Worm (Caenorhabditis elegans): ENCODE data around the gene T23B5.6.
"Not testable (repeated sequence)": the region's sequence is repeated elsewhere in the genome, so short reads cannot be mapped to it uniquely, and the experiment has no call there.

The T23B5.6 gene

ce11 chrIV:12677137-12677536 is at the start of gene T23B5.6:
Gene T23B5.6, minus strand, starts transcription at chrIV:12677237.
- TF ChIP-seq klf-2 (GFP tag; conservative IDR thresholded peaks at IDR 0.05); med-1 (GFP tag; optimal IDR thresholded peaks at IDR 0.05; ENCODE audit: insufficient read depth); cog-1 (tag; optimal IDR thresholded peaks at IDR 0.05): not testable (repeated sequence)

DNA sequence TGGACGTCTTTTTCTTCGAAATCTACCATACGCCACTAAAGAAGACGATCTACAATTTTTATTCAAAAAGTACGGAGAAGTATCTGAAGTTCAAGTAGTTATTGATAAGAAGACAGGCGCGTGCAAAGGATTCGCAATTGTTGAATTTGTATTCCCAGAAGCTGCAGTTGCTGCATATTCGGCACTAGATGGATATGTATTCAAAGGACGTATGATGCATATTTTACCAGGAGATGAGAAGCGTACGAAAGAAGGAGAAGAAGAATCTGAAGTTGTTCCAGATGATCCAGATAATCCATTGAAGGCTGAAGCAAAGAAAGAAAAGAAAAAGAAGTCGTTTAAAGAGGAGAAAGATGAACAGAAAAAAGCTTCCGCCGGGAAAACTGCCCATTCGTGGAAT is 48.9 kb upstream of the T23B5.6 start:
- TF ChIP-seq klf-2 (GFP tag; conservative IDR thresholded peaks at IDR 0.05): no peak
- TF ChIP-seq med-1 (GFP tag; optimal IDR thresholded peaks at IDR 0.05; ENCODE audit: insufficient read depth): no peak
- TF ChIP-seq cog-1 (tag; optimal IDR thresholded peaks at IDR 0.05): no peak
- no peak for TF ChIP-seq flt-1 (GFP tag; IDR thresholded peaks at IDR 0.05)
- TF ChIP-seq ref-1 (GFP tag; conservative IDR thresholded peaks at IDR 0.05): no peak
- TF ChIP-seq T22C8.4 (GFP tag; IDR thresholded peaks at IDR 0.05): no peak
- TF ChIP-seq tab-1 (GFP tag; IDR thresholded peaks at IDR 0.05): no peak
- TF ChIP-seq ztf-23 (GFP tag; IDR thresholded peaks at IDR 0.05): no peak
- no peak for TF ChIP-seq ztf-29 (GFP tag; IDR thresholded peaks at IDR 0.05)

DNA sequence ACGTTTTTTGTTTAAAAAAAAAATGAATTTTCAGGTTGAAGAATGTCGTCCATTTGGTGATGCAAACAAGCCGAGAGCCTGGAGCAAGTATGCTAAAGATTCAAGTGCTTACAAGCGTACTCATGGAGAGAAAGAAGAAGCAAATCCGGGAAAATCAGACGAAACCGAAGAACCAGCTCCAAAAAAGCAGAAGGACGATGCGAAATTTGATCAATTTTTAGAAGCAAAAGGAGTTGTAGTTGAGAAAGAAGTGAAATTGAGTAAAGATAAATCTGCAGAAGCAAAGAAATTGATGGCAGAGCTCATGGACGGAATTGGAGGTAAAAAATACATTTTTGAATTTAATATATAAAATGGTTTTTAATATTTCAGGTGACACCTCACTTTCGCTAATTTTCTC is 48.2 kb upstream of the T23B5.6 start:
- no peak for TF ChIP-seq T22C8.4 (GFP tag; IDR thresholded peaks at IDR 0.05)
- no peak for TF ChIP-seq klf-2 (GFP tag; conservative IDR thresholded peaks at IDR 0.05)
- TF ChIP-seq med-1 (GFP tag; optimal IDR thresholded peaks at IDR 0.05; ENCODE audit: insufficient read depth): no peak
- no peak for TF ChIP-seq tab-1 (GFP tag; IDR thresholded peaks at IDR 0.05)
- no peak for TF ChIP-seq ref-1 (GFP tag; conservative IDR thresholded peaks at IDR 0.05)
- TF ChIP-seq ztf-29 (GFP tag; IDR thresholded peaks at IDR 0.05): no peak
- no peak for TF ChIP-seq ztf-23 (GFP tag; IDR thresholded peaks at IDR 0.05)
- TF ChIP-seq flt-1 (GFP tag; IDR thresholded peaks at IDR 0.05): no peak
- no peak for TF ChIP-seq cog-1 (tag; optimal IDR thresholded peaks at IDR 0.05)

DNA sequence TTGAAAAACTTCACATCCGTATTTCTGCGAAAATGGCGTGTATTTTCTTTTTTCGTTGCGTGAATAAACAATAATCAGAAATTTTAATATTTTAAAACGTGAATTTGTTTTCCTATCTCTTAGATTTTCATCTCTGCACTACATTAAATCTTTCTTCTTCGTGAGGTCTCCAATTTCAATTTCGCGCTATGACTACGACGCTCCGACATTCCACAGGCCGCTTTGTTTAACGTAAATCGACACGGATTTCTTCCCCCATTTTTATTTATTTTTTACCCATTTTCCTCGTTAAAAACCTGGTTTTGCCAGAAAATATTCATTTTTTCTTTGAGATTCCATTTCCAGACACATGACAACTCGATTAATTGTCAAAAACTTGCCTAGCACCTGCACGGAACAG is 47.6 kb upstream of the T23B5.6 start, which contains the start of the genes T23F6.3 and rbd-1:
TSS of gene T23F6.3 (minus strand) at position 120 of the 400 bp plus-strand sequence.
TSS of gene rbd-1 (plus strand) at position 346 of the 400 bp plus-strand sequence.
- no peak for TF ChIP-seq ref-1 (GFP tag; conservative IDR thresholded peaks at IDR 0.05)
- TF ChIP-seq tab-1 (GFP tag; IDR thresholded peaks at IDR 0.05): no peak
- no peak for TF ChIP-seq T22C8.4 (GFP tag; IDR thresholded peaks at IDR 0.05)
- TF ChIP-seq flt-1 (GFP tag; IDR thresholded peaks at IDR 0.05): no peak
- TF ChIP-seq cog-1 (tag; optimal IDR thresholded peaks at IDR 0.05): peak; percentile 38
- 0 out of 2 replicates have a peak, but pooled peaks have one; percentile 10 for TF ChIP-seq klf-2 (GFP tag; conservative IDR thresholded peaks at IDR 0.05)
- TF ChIP-seq ztf-23 (GFP tag; IDR thresholded peaks at IDR 0.05): peak; percentile 65; the same call in 1 of the 2 replicates
- TF ChIP-seq ztf-29 (GFP tag; IDR thresholded peaks at IDR 0.05): no peak
- no peak for TF ChIP-seq med-1 (GFP tag; optimal IDR thresholded peaks at IDR 0.05; ENCODE audit: insufficient read depth)

ce11 chrIV:12721106-12721505 is 44.1 kb upstream of the T23B5.6 start, which contains the start of gene T23F6.2:
Gene T23F6.2, plus strand, starts transcription at chrIV:12721356.
- TF ChIP-seq ztf-23 (GFP tag; IDR thresholded peaks at IDR 0.05) (no peak), ztf-29 (GFP tag; IDR thresholded peaks at IDR 0.05) (no peak), ref-1 (GFP tag; conservative IDR thresholded peaks at IDR 0.05) (no peak), med-1 (GFP tag; optimal IDR thresholded peaks at IDR 0.05; ENCODE audit: insufficient read depth) (no peak), klf-2 (GFP tag; conservative IDR thresholded peaks at IDR 0.05) (no peak), flt-1 (GFP tag; IDR thresholded peaks at IDR 0.05) (no peak), cog-1 (tag; optimal IDR thresholded peaks at IDR 0.05) (no peak), tab-1 (GFP tag; IDR thresholded peaks at IDR 0.05) (no peak), T22C8.4 (GFP tag; IDR thresholded peaks at IDR 0.05) (no peak)

- TF ChIP-seq ztf-29 (GFP tag; IDR thresholded peaks at IDR 0.05) (no peak), T22C8.4 (GFP tag; IDR thresholded peaks at IDR 0.05) (no peak), flt-1 (GFP tag; IDR thresholded peaks at IDR 0.05) (no peak), tab-1 (GFP tag; IDR thresholded peaks at IDR 0.05) (no peak), klf-2 (GFP tag; conservative IDR thresholded peaks at IDR 0.05) (no peak), med-1 (GFP tag; optimal IDR thresholded peaks at IDR 0.05; ENCODE audit: insufficient read depth) (no peak), ref-1 (GFP tag; conservative IDR thresholded peaks at IDR 0.05) (no peak), ztf-23 (GFP tag; IDR thresholded peaks at IDR 0.05) (no peak), cog-1 (tag; optimal IDR thresholded peaks at IDR 0.05) (no peak)
Observed at ce11 chrIV:12719664-12720063, 42.6 kb upstream of the T23B5.6 start, which contains the start of gene idpp-7. Gene idpp-7, plus strand, starts transcription at chrIV:12719964.

DNA sequence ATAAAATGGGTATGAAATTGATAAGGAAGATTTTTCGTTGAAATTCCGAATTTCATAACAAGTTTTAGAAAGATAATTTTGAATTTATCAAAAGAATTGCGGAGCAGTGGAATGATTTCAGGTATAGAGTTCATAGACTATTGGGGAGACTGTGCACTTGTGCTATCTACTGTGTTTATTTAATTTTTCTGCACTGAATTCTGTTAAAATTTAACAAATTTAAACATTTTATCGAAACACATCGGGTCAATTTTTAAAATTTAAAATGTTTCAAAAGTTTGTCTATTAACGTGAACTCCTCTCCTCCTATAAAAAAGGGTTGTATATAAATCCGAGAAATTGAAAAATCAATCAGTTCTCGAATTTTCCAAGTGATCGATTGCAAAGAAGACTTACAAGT is 40.5 kb upstream of the T23B5.6 start, which contains the start of gene C27D8.1:
TSS of gene C27D8.1 (plus strand) at position 301 of the 400 bp plus-strand sequence.
- TF ChIP-seq flt-1 (GFP tag; IDR thresholded peaks at IDR 0.05) (no peak), ztf-29 (GFP tag; IDR thresholded peaks at IDR 0.05) (no peak), klf-2 (GFP tag; conservative IDR thresholded peaks at IDR 0.05) (no peak), ztf-23 (GFP tag; IDR thresholded peaks at IDR 0.05) (no peak), ref-1 (GFP tag; conservative IDR thresholded peaks at IDR 0.05) (no peak), med-1 (GFP tag; optimal IDR thresholded peaks at IDR 0.05; ENCODE audit: insufficient read depth) (no peak), T22C8.4 (GFP tag; IDR thresholded peaks at IDR 0.05) (no peak), tab-1 (GFP tag; IDR thresholded peaks at IDR 0.05) (no peak), cog-1 (tag; optimal IDR thresholded peaks at IDR 0.05) (no peak)

DNA sequence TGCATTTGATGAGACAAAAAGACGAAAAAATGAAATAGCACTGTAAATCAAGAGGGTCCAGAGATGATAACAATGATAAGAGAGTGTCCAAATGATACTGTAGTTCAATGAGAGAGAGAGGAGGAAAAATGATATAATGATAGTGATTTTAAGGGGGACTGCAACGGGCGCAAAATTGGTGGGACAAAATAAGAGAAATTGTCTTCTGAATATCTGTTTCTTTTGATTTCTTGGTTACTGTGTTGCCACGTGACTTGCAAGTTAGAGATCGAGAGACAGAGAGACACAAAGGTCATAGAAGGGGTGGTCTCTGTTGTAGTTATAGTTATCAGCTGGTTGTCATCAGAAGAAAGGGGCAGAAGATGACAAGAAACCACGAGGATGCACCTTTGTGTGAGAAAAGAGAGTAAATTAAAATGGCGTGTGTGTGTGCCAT is 38.9 kb upstream of the T23B5.6 start:
- TF ChIP-seq T22C8.4 (GFP tag; IDR thresholded peaks at IDR 0.05): no peak

DNA sequence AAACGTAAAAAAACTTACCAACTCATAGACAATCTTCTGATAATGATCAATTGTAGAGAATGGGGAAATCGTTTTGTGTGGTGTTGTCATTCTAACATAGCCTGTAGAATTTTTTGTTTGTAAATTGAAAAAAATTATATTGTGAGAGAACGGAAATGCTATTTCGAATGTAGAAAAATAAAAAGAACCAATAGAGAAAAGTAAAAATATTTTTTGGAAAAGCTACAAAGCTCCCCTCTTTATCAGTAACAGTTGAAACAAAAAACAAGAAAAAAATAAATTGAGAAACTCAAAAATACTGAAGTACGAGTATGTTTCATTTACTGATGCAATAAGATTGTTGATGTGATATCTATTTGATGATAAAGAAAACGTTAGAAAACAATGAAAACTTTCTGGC is 34.6 kb upstream of the T23B5.6 start, which contains the start of gene C27D8.3:
TSS of gene C27D8.3 (minus strand) at position 101 of the 400 bp plus-strand sequence.
- TF ChIP-seq cog-1 (tag; optimal IDR thresholded peaks at IDR 0.05) (no peak), ztf-23 (GFP tag; IDR thresholded peaks at IDR 0.05) (no peak), ref-1 (GFP tag; conservative IDR thresholded peaks at IDR 0.05) (no peak), klf-2 (GFP tag; conservative IDR thresholded peaks at IDR 0.05) (no peak), flt-1 (GFP tag; IDR thresholded peaks at IDR 0.05) (no peak), ztf-29 (GFP tag; IDR thresholded peaks at IDR 0.05) (no peak), T22C8.4 (GFP tag; IDR thresholded peaks at IDR 0.05) (no peak)

ce11 chrIV:12710996-12711395 is 34.0 kb upstream of the T23B5.6 start, which contains the start of gene C27D8.2:
Gene C27D8.2, plus strand, starts transcription at chrIV:12711217.
- no peak for TF ChIP-seq med-1 (GFP tag; optimal IDR thresholded peaks at IDR 0.05; ENCODE audit: insufficient read depth)
- TF ChIP-seq T22C8.4 (GFP tag; IDR thresholded peaks at IDR 0.05): no peak
- no peak for TF ChIP-seq klf-2 (GFP tag; conservative IDR thresholded peaks at IDR 0.05)
- TF ChIP-seq cog-1 (tag; optimal IDR thresholded peaks at IDR 0.05): no peak
- no peak for TF ChIP-seq ref-1 (GFP tag; conservative IDR thresholded peaks at IDR 0.05)
- TF ChIP-seq ztf-23 (GFP tag; IDR thresholded peaks at IDR 0.05): no peak
- TF ChIP-seq flt-1 (GFP tag; IDR thresholded peaks at IDR 0.05): no peak
- TF ChIP-seq ztf-29 (GFP tag; IDR thresholded peaks at IDR 0.05): no peak
- no peak for TF ChIP-seq tab-1 (GFP tag; IDR thresholded peaks at IDR 0.05)
